Worm (Caenorhabditis elegans) whole organism, L2 larva: ENCODE data around the gene sqst-4.

Experiments used
- ama-1 ChIP-seq: fragments of 150-350 bp; optimal IDR thresholded peaks from 2 replicates; lab custom pipeline; 2018; ENCODE audit warnings: inconsistent platforms
- ceh-16 ChIP-seq: fragments of 150-350 bp; optimal IDR thresholded peaks from 2 replicates; lab custom pipeline; 2014; ENCODE audit warnings: missing biosample characterization, missing genetic modification characterization
- lsy-2 ChIP-seq, 2 experiments: fragments of 150-350 bp in 1 of 2; sonication (generic microtip) in 1 of 2; optimal IDR thresholded peaks; 2 replicates each; lab custom pipeline; 2014 to 2017; ENCODE audit warnings: missing biosample characterization in 2 of 2, missing genetic modification characterization in 2 of 2
- nhr-23 ChIP-seq: fragments of 150-350 bp; optimal IDR thresholded peaks from 2 replicates; lab custom pipeline; 2014; ENCODE audit warnings: missing biosample characterization, missing genetic modification reagents, missing genetic modification characterization
- nhr-237 ChIP-seq: fragments of 150-350 bp; optimal IDR thresholded peaks from 2 replicates; lab custom pipeline; 2014; ENCODE audit warnings: missing biosample characterization, missing genetic modification characterization
- snpc-4 ChIP-seq: fragments of 150-350 bp; optimal IDR thresholded peaks from 2 replicates; lab custom pipeline; 2014; ENCODE audit warnings: missing biosample characterization, missing genetic modification characterization

- no peak for TF ChIP-seq lsy-2 (tag; optimal IDR thresholded peaks at IDR 0.05; lab: Kevin White, UChicago)
- TF ChIP-seq nhr-237 (tag; lab: Kevin White, UChicago), result no peak
- no peak for TF ChIP-seq nhr-23
- no peak for TF ChIP-seq ceh-16
- no peak for TF ChIP-seq snpc-4 (tag; lab: Kevin White, UChicago)
- no peak for TF ChIP-seq ama-1
These were observed 20.4 kb downstream of the sqst-4 start, which contains the start of gene srr-3 for ce11 chrV:16508667-16509066.
